Worm (Caenorhabditis elegans): ENCODE measurements around the gene ostf-4.

ce11 chrIII:10330372-10331062 lies 12.2 kb upstream of the ostf-4 start, which contains the start of gene nex-2:
- TF ChIP-seq K12H6.12 (tag; optimal IDR thresholded peaks at IDR 0.05) (no peak), athp-1 (tag; optimal IDR thresholded peaks at IDR 0.05) (no peak), fkh-3 (tag; optimal IDR thresholded peaks at IDR 0.05) (no peak), snpc-4 (GFP tag; optimal IDR thresholded peaks at IDR 0.05) (no peak), snpc-4 (tag; optimal IDR thresholded peaks at IDR 0.05) (no peak), ama-1 (optimal IDR thresholded peaks at IDR 0.05) (no peak), ama-1 (GFP tag; optimal IDR thresholded peaks at IDR 0.05) (no peak), mxl-1 (tag; optimal IDR thresholded peaks at IDR 0.05) (no peak), pha-4 (tag; optimal IDR thresholded peaks at IDR 0.05) (no peak)

Measured in whole organism, young adult.